Worm (Caenorhabditis elegans): ENCODE results near the gene set-19.
A peak's percentile ranks its signal among the peaks of the same experiment; 100 is the strongest.

The set-19 gene

DNA sequence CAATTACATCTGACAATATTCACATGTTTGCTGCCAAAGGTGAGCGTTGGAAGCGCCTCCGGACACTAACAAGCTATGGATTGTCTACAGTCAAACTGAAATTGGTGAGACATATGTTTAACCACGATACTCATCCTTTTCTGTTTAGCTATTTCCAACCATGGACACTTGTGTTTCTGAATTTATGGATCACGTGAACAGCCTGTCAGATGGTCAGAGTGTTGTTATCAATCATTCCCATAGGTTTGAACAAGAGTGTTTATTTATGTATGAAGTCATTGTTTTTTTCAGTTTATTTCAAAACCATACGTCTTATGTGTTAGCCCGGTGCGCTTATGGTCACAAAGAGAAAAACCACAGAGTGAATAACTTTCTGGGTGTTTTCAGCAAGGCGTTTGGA lies 35.3 kb upstream of the set-19 start:
- TF ChIP-seq aly-1 (tag; optimal IDR thresholded peaks at IDR 0.05) (no peak), flt-1 (GFP tag; IDR thresholded peaks at IDR 0.05) (no peak), pes-1 (GFP tag; IDR thresholded peaks at IDR 0.05) (no peak), sea-1 (GFP tag; conservative IDR thresholded peaks at IDR 0.05) (no peak), tra-4 (tag; optimal IDR thresholded peaks at IDR 0.05) (no peak), ceh-36 (tag; optimal IDR thresholded peaks at IDR 0.05) (no peak), ets-7 (tag; optimal IDR thresholded peaks at IDR 0.05) (no peak), B0310.2 (tag; optimal IDR thresholded peaks at IDR 0.05) (no peak), hmg-4 (GFP tag; optimal IDR thresholded peaks at IDR 0.05) (no peak), tbx-11 (GFP tag; IDR thresholded peaks at IDR 0.05) (no peak), ama-1 (optimal IDR thresholded peaks at IDR 0.05) (no peak), ceh-13 (GFP tag; optimal IDR thresholded peaks at IDR 0.05) (no peak), F13C5.2 (tag; optimal IDR thresholded peaks at IDR 0.05) (no peak), scrt-1 (GFP tag; IDR thresholded peaks at IDR 0.05) (no peak)

ce11 chrX:5714077-5714675 lies 34.2 kb upstream of the set-19 start, which contains the start of gene cyp-43A1:
Gene cyp-43A1, plus strand, starts transcription at chrX:5714522.
- TF ChIP-seq tra-4 (tag; optimal IDR thresholded peaks at IDR 0.05): no peak
- TF ChIP-seq hnd-1 (tag; optimal IDR thresholded peaks at IDR 0.05): no peak
- no peak for TF ChIP-seq ceh-36 (tag; optimal IDR thresholded peaks at IDR 0.05)
- TF ChIP-seq aly-1 (tag; optimal IDR thresholded peaks at IDR 0.05): no peak
- TF ChIP-seq hmbx-1 (tag; optimal IDR thresholded peaks at IDR 0.05): no peak
- TF ChIP-seq scrt-1 (GFP tag; IDR thresholded peaks at IDR 0.05): no peak
- no peak for TF ChIP-seq hmg-4 (GFP tag; optimal IDR thresholded peaks at IDR 0.05)
- no peak for TF ChIP-seq tbx-37 (GFP tag; conservative IDR thresholded peaks at IDR 0.05)
- TF ChIP-seq ets-7 (tag; optimal IDR thresholded peaks at IDR 0.05): no peak
- no peak for TF ChIP-seq tbx-11 (GFP tag; IDR thresholded peaks at IDR 0.05)
- no peak for TF ChIP-seq pes-1 (GFP tag; IDR thresholded peaks at IDR 0.05)
- no peak for TF ChIP-seq B0310.2 (tag; optimal IDR thresholded peaks at IDR 0.05)
- TF ChIP-seq F13C5.2 (tag; optimal IDR thresholded peaks at IDR 0.05): no peak
- no peak for TF ChIP-seq sea-1 (GFP tag; conservative IDR thresholded peaks at IDR 0.05)
- TF ChIP-seq ama-1 (optimal IDR thresholded peaks at IDR 0.05): no peak

ce11 chrX:5713479-5713878 lies 33.5 kb upstream of the set-19 start:
- no peak for TF ChIP-seq ama-1 (optimal IDR thresholded peaks at IDR 0.05)
- TF ChIP-seq hnd-1 (tag; optimal IDR thresholded peaks at IDR 0.05): no peak
- TF ChIP-seq pes-1 (GFP tag; IDR thresholded peaks at IDR 0.05): no peak
- TF ChIP-seq aly-1 (tag; optimal IDR thresholded peaks at IDR 0.05): no peak
- TF ChIP-seq ets-7 (tag; optimal IDR thresholded peaks at IDR 0.05): no peak
- TF ChIP-seq sea-1 (GFP tag; conservative IDR thresholded peaks at IDR 0.05): no peak
- no peak for TF ChIP-seq B0310.2 (tag; optimal IDR thresholded peaks at IDR 0.05)
- no peak for TF ChIP-seq hmbx-1 (tag; optimal IDR thresholded peaks at IDR 0.05)
- no peak for TF ChIP-seq ceh-36 (tag; optimal IDR thresholded peaks at IDR 0.05)
- TF ChIP-seq F13C5.2 (tag; optimal IDR thresholded peaks at IDR 0.05): no peak
- no peak for TF ChIP-seq tbx-37 (GFP tag; conservative IDR thresholded peaks at IDR 0.05)
- TF ChIP-seq hmg-4 (GFP tag; optimal IDR thresholded peaks at IDR 0.05): no peak
- TF ChIP-seq tbx-11 (GFP tag; IDR thresholded peaks at IDR 0.05): no peak; the same call in 1 of the 2 replicates
- no peak for TF ChIP-seq scrt-1 (GFP tag; IDR thresholded peaks at IDR 0.05)
- no peak for TF ChIP-seq tra-4 (tag; optimal IDR thresholded peaks at IDR 0.05)
- TF ChIP-seq flt-1 (GFP tag; IDR thresholded peaks at IDR 0.05): no peak
- TF ChIP-seq ceh-13 (GFP tag; optimal IDR thresholded peaks at IDR 0.05): no peak

- TF ChIP-seq tra-4 (tag; optimal IDR thresholded peaks at IDR 0.05) (no peak), F13C5.2 (tag; optimal IDR thresholded peaks at IDR 0.05) (no peak), ama-1 (optimal IDR thresholded peaks at IDR 0.05) (no peak), tbx-37 (GFP tag; conservative IDR thresholded peaks at IDR 0.05) (no peak)
These were observed 30.6 kb upstream of the set-19 start, which contains the start of gene cat-1 for ce11 chrX:5710637-5711036. Gene cat-1, minus strand, starts transcription at chrX:5710737.

DNA sequence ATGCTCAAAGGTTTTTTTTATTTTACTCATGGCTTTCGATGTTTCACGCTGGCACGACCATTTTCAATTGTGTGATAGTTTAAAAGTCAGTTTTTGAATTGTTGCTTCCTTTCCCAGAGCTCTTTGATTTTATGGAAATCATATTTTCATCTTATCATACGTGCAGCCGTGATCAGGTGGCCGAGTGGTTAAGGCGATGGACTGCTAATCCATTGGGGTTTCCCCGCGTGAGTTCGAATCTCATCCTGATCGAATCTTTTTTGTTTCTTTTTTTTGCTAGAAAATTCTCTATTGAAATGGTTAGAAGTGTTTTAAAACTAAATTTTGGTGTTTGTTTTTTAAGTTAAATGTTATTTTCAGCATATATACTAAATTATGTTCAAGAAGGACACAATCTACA lies 29.2 kb upstream of the set-19 start:
- TF ChIP-seq aly-1 (tag; optimal IDR thresholded peaks at IDR 0.05) (no peak), sea-1 (GFP tag; conservative IDR thresholded peaks at IDR 0.05) (no peak), flt-1 (GFP tag; IDR thresholded peaks at IDR 0.05) (no peak)

DNA sequence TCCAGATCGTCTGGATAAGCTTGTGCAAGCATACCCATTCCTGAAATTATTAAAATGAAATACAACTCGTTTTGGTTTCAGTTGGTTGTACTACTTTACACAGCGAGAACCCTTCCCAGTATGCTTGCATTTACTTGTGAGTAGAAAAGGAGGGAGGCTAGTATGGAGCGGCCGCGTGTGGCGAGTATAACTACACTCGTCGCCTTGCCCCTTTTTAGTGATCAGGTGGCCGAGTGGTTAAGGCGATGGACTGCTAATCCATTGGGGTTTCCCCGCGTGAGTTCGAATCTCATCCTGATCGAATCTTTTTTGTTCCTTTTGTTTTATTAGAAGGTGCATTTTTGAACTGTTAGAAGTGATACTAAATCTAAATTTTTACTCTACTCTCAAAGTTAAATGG lies 27.8 kb upstream of the set-19 start:
- TF ChIP-seq sea-1 (GFP tag; conservative IDR thresholded peaks at IDR 0.05) (peak; percentile 97), tra-4 (tag; optimal IDR thresholded peaks at IDR 0.05) (peak; percentile 73), hmg-4 (GFP tag; optimal IDR thresholded peaks at IDR 0.05) (peak; percentile 94), B0310.2 (tag; optimal IDR thresholded peaks at IDR 0.05) (peak; percentile 90), flt-1 (GFP tag; IDR thresholded peaks at IDR 0.05) (peak; percentile 99), ets-7 (tag; optimal IDR thresholded peaks at IDR 0.05) (peak; percentile 81), scrt-1 (GFP tag; IDR thresholded peaks at IDR 0.05) (peak; percentile 98), tbx-37 (GFP tag; conservative IDR thresholded peaks at IDR 0.05) (peak; percentile 97), ceh-36 (tag; optimal IDR thresholded peaks at IDR 0.05) (peak; percentile 98), ama-1 (optimal IDR thresholded peaks at IDR 0.05) (no peak), ceh-13 (GFP tag; optimal IDR thresholded peaks at IDR 0.05) (peak; percentile 87), hnd-1 (tag; optimal IDR thresholded peaks at IDR 0.05) (peak; percentile 86), pes-1 (GFP tag; IDR thresholded peaks at IDR 0.05) (peak; percentile 98), tbx-11 (GFP tag; IDR thresholded peaks at IDR 0.05) (peak; percentile 97), F13C5.2 (tag; optimal IDR thresholded peaks at IDR 0.05) (peak; percentile 93), hmbx-1 (tag; optimal IDR thresholded peaks at IDR 0.05) (peak; percentile 74), aly-1 (tag; optimal IDR thresholded peaks at IDR 0.05) (peak; percentile 92)

DNA sequence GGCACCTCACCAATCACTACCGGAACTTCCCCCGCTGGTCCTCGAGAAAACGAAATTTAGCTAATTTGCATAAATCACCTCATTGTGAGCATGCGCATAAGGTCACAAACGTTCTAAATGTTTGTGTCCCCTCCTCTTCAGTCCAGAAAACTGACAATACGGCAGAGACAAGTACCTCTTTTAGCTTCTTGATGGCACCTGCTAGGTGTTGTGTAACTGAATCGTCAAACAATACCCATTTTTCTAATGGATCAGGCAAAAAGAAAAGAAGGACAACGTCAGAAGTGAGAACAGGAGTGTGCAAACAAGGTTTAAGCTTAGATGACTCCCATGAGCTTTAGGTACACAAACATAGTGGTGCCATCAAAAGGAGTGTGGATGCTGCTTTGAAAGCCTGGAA lies 19.5 kb upstream of the set-19 start:
- TF ChIP-seq scrt-1 (GFP tag; IDR thresholded peaks at IDR 0.05) (no peak), pes-1 (GFP tag; IDR thresholded peaks at IDR 0.05) (no peak), aly-1 (tag; optimal IDR thresholded peaks at IDR 0.05) (no peak), F13C5.2 (tag; optimal IDR thresholded peaks at IDR 0.05) (no peak), ama-1 (optimal IDR thresholded peaks at IDR 0.05) (no peak), tbx-37 (GFP tag; conservative IDR thresholded peaks at IDR 0.05) (no peak)
